Worm (Caenorhabditis elegans): ENCODE measurements around the gene C06B3.6.

The C06B3.6 gene

ce11 chrV:13898356-13898755 lies 10.4 kb downstream of the C06B3.6 start, which contains the start of gene cyp-35C1:
Gene cyp-35C1 (minus strand): TSS chrV:13898487.
- TF ChIP-seq lin-32 (GFP tag; optimal IDR thresholded peaks at IDR 0.05): no peak

ce11 chrV:13893583-13893982 lies 15.2 kb downstream of the C06B3.6 start:
- no peak for TF ChIP-seq mep-1 (tag; optimal IDR thresholded peaks at IDR 0.05)
- TF ChIP-seq bed-3 (GFP tag; optimal IDR thresholded peaks at IDR 0.05): no peak
- no peak for TF ChIP-seq unc-120 (tag; optimal IDR thresholded peaks at IDR 0.05; ENCODE audit: poor library complexity, severe bottlenecking)
- no peak for TF ChIP-seq flh-1 (GFP tag; optimal IDR thresholded peaks at IDR 0.05)
- TF ChIP-seq lsy-2 (tag; optimal IDR thresholded peaks at IDR 0.05): no peak
- TF ChIP-seq lin-32 (GFP tag; optimal IDR thresholded peaks at IDR 0.05): no peak
- no peak for TF ChIP-seq hlh-1 (tag; optimal IDR thresholded peaks at IDR 0.05)
- no peak for TF ChIP-seq ham-2 (GFP tag; optimal IDR thresholded peaks at IDR 0.05)
- TF ChIP-seq blmp-1 (tag; optimal IDR thresholded peaks at IDR 0.05): no peak
- TF ChIP-seq pha-4 (tag; optimal IDR thresholded peaks at IDR 0.05): no peak
- TF ChIP-seq ztf-11 (tag; optimal IDR thresholded peaks at IDR 0.05): no peak
- TF ChIP-seq ceh-83 (GFP tag; optimal IDR thresholded peaks at IDR 0.05): no peak
- no peak for TF ChIP-seq M03D4.4 (tag; optimal IDR thresholded peaks at IDR 0.05)
- TF ChIP-seq ceh-39 (tag; optimal IDR thresholded peaks at IDR 0.05): no peak

ce11 chrV:13892457-13893375 lies 16.1 kb downstream of the C06B3.6 start, which contains the start of gene sptl-3:
Gene sptl-3 (plus strand): TSS chrV:13893325.
- TF ChIP-seq ceh-83 (GFP tag; optimal IDR thresholded peaks at IDR 0.05) (no peak), cnd-1 (tag; optimal IDR thresholded peaks at IDR 0.05) (no peak), ham-2 (GFP tag; optimal IDR thresholded peaks at IDR 0.05) (no peak), lin-13 (tag; optimal IDR thresholded peaks at IDR 0.05) (no peak), sem-2 (GFP tag; optimal IDR thresholded peaks at IDR 0.05) (no peak), elt-1 (tag; optimal IDR thresholded peaks at IDR 0.05; ENCODE audit: borderline replicate concordance, insufficient read depth) (no peak), ceh-43 (GFP tag; optimal IDR thresholded peaks at IDR 0.05) (no peak), bed-3 (GFP tag; optimal IDR thresholded peaks at IDR 0.05) (no peak), unc-62 (GFP tag; optimal IDR thresholded peaks at IDR 0.05) (peak; percentile 17), ces-1 (GFP tag; optimal IDR thresholded peaks at IDR 0.05) (no peak), pha-4 (tag; optimal IDR thresholded peaks at IDR 0.05) (no peak), mab-5 (tag; optimal IDR thresholded peaks at IDR 0.05) (no peak), nhr-2 (tag; optimal IDR thresholded peaks at IDR 0.05) (no peak), unc-39 (tag; optimal IDR thresholded peaks at IDR 0.05) (no peak), mep-1 (tag; optimal IDR thresholded peaks at IDR 0.05) (peak; percentile 14), unc-120 (tag; optimal IDR thresholded peaks at IDR 0.05; ENCODE audit: poor library complexity, severe bottlenecking) (peak; percentile 7)

- TF ChIP-seq sem-2 (GFP tag; optimal IDR thresholded peaks at IDR 0.05) (no peak), nhr-237 (tag; optimal IDR thresholded peaks at IDR 0.05) (no peak), flh-1 (GFP tag; optimal IDR thresholded peaks at IDR 0.05) (no peak), nhr-2 (tag; optimal IDR thresholded peaks at IDR 0.05) (no peak), blmp-1 (tag; optimal IDR thresholded peaks at IDR 0.05) (no peak), mls-2 (tag; optimal IDR thresholded peaks at IDR 0.05) (no peak), unc-39 (tag; optimal IDR thresholded peaks at IDR 0.05) (no peak), ces-1 (GFP tag; optimal IDR thresholded peaks at IDR 0.05) (no peak), zip-8 (tag; optimal IDR thresholded peaks at IDR 0.05) (no peak)
Measured at ce11 chrV:13891489-13891888, 17.3 kb downstream of the C06B3.6 start.

ce11 chrV:13890473-13890872 lies 18.3 kb downstream of the C06B3.6 start, which contains the start of gene lbp-8:
Gene lbp-8 (plus strand): TSS chrV:13890773.
- TF ChIP-seq ces-1 (GFP tag; optimal IDR thresholded peaks at IDR 0.05) (no peak), nhr-28 (tag; optimal IDR thresholded peaks at IDR 0.05) (no peak), ceh-43 (GFP tag; optimal IDR thresholded peaks at IDR 0.05) (no peak), mab-5 (tag; optimal IDR thresholded peaks at IDR 0.05) (no peak), elt-1 (tag; optimal IDR thresholded peaks at IDR 0.05; ENCODE audit: borderline replicate concordance, insufficient read depth) (no peak), lin-13 (tag; optimal IDR thresholded peaks at IDR 0.05) (no peak), ceh-39 (tag; optimal IDR thresholded peaks at IDR 0.05) (no peak), unc-120 (tag; optimal IDR thresholded peaks at IDR 0.05; ENCODE audit: poor library complexity, severe bottlenecking) (no peak), ham-2 (GFP tag; optimal IDR thresholded peaks at IDR 0.05) (no peak), mls-2 (tag; optimal IDR thresholded peaks at IDR 0.05) (no peak)

All from whole organism, mixed stage, embryonic.